Worm (Caenorhabditis elegans) whole organism, late embryonic: ENCODE data around the gene T23F2.5.

Experiments used
- K09A11.1 ChIP-seq: sonication (generic microtip); optimal IDR thresholded peaks from 2 replicates; lab custom pipeline; 2017; ENCODE audit warnings: antibody characterized with exemption, mild to moderate bottlenecking, missing genetic modification characterization, missing compliant biosample characterization; ENCODE audit not compliant: insufficient read depth
- ama-1 ChIP-seq: fragments of 150-350 bp; optimal IDR thresholded peaks from 2 replicates; lab custom pipeline; 2014
- elt-2 ChIP-seq: sonication (generic microtip); optimal IDR thresholded peaks from 2 replicates; lab custom pipeline; 2016; ENCODE audit warnings: missing genetic modification reagents, missing genetic modification characterization, missing compliant biosample characterization
- hlh-6 ChIP-seq: sonication (generic microtip); optimal IDR thresholded peaks from 2 replicates; lab custom pipeline; 2016; ENCODE audit warnings: missing genotype, missing genetic modification characterization, missing compliant biosample characterization
- nhr-11 ChIP-seq: fragments of 150-350 bp; optimal IDR thresholded peaks from 2 replicates; lab custom pipeline; 2014; ENCODE audit warnings: missing biosample characterization, missing genetic modification characterization
- pha-4 ChIP-seq: fragments of 150-350 bp; optimal IDR thresholded peaks from 2 replicates; lab custom pipeline; 2018; ENCODE audit warnings: missing biosample characterization, missing genetic modification reagents, missing genetic modification characterization
- rnt-1 ChIP-seq: sonication (generic microtip); optimal IDR thresholded peaks from 2 replicates; lab custom pipeline; 2016; ENCODE audit warnings: missing genetic modification characterization, missing compliant biosample characterization
- syd-9 ChIP-seq: sonication (generic microtip); optimal IDR thresholded peaks from 2 replicates; lab custom pipeline; 2016; ENCODE audit warnings: mild to moderate bottlenecking, missing genetic modification characterization, moderate library complexity, missing compliant biosample characterization
- unc-3 ChIP-seq, 2 experiments: fragments of 200-800 bp in 1 of 2; sonication (Bioruptor generic) in 1 of 2; sonication (generic microtip) in 1 of 2; conservative IDR thresholded peaks in 1 of 2; optimal IDR thresholded peaks in 1 of 2; 2 replicates each; pipeline versions ENCODE4 v1.3.6 to Lab custom; 2016 to 2022; ENCODE audit warnings: missing compliant biosample characterization in 2 of 2, missing genetic modification characterization in 2 of 2, missing genetic modification reagents in 1 of 2
- unc-42 ChIP-seq: sonication (generic microtip); optimal IDR thresholded peaks from 2 replicates; lab custom pipeline; 2016; ENCODE audit warnings: missing genotype, missing genetic modification characterization, missing compliant biosample characterization

DNA sequence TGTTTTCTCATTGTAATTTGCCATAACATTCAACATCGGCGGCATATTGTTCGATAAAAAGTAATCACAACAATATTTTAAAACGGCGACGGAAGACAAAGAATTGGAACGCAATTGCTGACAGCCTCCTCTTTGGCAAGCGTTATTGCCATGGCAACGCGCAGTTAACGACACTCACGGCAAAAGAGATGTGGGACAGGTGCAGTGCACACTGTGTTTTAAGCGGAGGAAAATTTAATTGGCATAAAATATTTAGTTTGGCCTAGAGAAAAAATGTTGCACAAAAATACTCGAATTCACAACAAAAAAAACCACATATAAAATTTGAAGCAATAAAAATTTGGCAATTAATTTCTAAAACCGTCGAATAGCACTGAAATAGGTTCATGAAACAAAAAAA lies 35.7 kb upstream of the T23F2.5 start, which contains the start of gene ifta-1:
- TF ChIP-seq ama-1 (lab: Kevin White, UChicago) (no peak), unc-3 (GFP tag; conservative IDR thresholded peaks at IDR 0.05; lab: Robert Waterston, UW) (no peak), unc-3 (tag; optimal IDR thresholded peaks at IDR 0.05; lab: Kevin White, UChicago) (no peak), pha-4 (tag; lab: Kevin White, UChicago) (no peak), rnt-1 (tag; lab: Kevin White, UChicago) (no peak), hlh-6 (no peak), unc-42 (tag; lab: Kevin White, UChicago) (no peak), K09A11.1 (no peak), nhr-11 (no peak), syd-9 (tag; lab: Kevin White, UChicago) (no peak), elt-2 (no peak)
